Worm (Caenorhabditis elegans): ENCODE results near the gene B0507.9.

Gene B0507.9

DNA sequence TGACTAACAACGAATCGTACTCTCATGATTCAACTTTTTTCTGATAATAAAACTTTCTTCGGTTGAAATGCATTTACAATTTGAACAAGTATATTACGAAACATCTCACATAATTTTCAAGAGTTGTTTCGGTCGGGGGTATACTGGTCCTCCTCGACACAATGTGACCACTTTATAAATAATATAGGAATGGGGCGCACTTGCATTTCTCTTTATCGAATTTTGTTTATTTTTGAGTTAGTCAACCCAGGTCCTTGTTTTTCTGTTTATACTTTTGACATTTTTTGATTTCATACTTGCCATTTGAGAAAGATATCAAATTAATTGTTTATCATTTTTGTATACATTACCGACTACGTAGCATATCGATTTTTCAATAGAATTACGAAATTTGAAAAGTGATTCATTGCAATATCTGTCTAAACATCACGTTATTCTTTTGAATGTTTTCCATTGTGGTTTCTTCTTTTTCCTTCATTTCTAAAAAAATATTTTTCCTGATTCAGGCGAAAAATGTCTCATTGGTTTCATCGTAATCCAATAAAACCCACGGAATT, 8.1 kb upstream of the B0507.9 start, which contains the start of gene B0507.2:
TSS of gene B0507.2 (plus strand) at position 507 of the 557 bp plus-strand sequence.
- peak; percentile 29 for TF ChIP-seq ceh-28 (tag; optimal IDR thresholded peaks at IDR 0.05)
- no peak for TF ChIP-seq tbx-2 (tag; optimal IDR thresholded peaks at IDR 0.05)
- TF ChIP-seq ztf-4 (tag; optimal IDR thresholded peaks at IDR 0.05): no peak
- TF ChIP-seq pha-4 (tag; optimal IDR thresholded peaks at IDR 0.05): peak; percentile 74
- peak; percentile 40 for TF ChIP-seq lin-15B (tag; optimal IDR thresholded peaks at IDR 0.05)
- TF ChIP-seq jun-1 (tag; optimal IDR thresholded peaks at IDR 0.05): no peak
- TF ChIP-seq pqm-1 (tag; optimal IDR thresholded peaks at IDR 0.05): peak; percentile 28
- no peak for TF ChIP-seq aly-2 (tag; optimal IDR thresholded peaks at IDR 0.05)
- TF ChIP-seq ama-1 (optimal IDR thresholded peaks at IDR 0.05): no peak
- peak; percentile 41 for TF ChIP-seq snpc-4 (tag; optimal IDR thresholded peaks at IDR 0.05)
- TF ChIP-seq elt-2 (tag; optimal IDR thresholded peaks at IDR 0.05): peak; percentile 37
- TF ChIP-seq unc-62 (GFP tag; optimal IDR thresholded peaks at IDR 0.05): no peak
- TF ChIP-seq daf-12 (tag; optimal IDR thresholded peaks at IDR 0.05): no peak
- TF ChIP-seq lsy-12 (tag; optimal IDR thresholded peaks at IDR 0.05): no peak
- no peak for TF ChIP-seq ceh-82 (tag; optimal IDR thresholded peaks at IDR 0.05)

DNA sequence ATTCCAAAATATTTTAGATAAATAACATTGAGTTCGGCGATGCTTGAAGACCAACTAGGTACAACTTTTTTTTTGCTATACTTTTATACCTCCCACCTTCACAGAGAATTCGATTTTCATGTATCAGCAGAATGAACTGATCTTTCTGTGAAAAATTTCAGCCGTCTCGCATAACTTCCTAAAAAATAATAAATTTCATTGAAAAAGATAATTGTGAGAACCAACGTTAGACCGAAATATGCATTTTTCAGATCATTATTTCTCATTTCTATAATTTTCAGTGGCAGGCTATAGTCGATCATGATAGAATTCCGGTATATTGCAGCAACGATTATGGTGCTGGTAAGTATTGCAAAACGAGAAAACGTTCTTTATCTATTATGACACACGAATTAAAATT, 5.8 kb upstream of the B0507.9 start, which contains the start of gene srx-115:
TSS of gene srx-115 (plus strand) at position 301 of the 400 bp plus-strand sequence.
- TF ChIP-seq nhr-25 (tag; optimal IDR thresholded peaks at IDR 0.05): no peak
- TF ChIP-seq daf-12 (tag; optimal IDR thresholded peaks at IDR 0.05): no peak
- no peak for TF ChIP-seq fkh-2 (tag; optimal IDR thresholded peaks at IDR 0.05)
- no peak for TF ChIP-seq elt-2 (tag; optimal IDR thresholded peaks at IDR 0.05)
- no peak for TF ChIP-seq ceh-28 (tag; optimal IDR thresholded peaks at IDR 0.05)
- TF ChIP-seq mml-1 (tag; optimal IDR thresholded peaks at IDR 0.05): no peak
- TF ChIP-seq fos-1 (tag; optimal IDR thresholded peaks at IDR 0.05): no peak
- no peak for TF ChIP-seq nhr-76 (tag; optimal IDR thresholded peaks at IDR 0.05)
- TF ChIP-seq nhr-43 (tag; optimal IDR thresholded peaks at IDR 0.05; ENCODE audit: poor library complexity, severe bottlenecking): no peak
- no peak for TF ChIP-seq aly-2 (tag; optimal IDR thresholded peaks at IDR 0.05)
- no peak for TF ChIP-seq nhr-28 (tag; optimal IDR thresholded peaks at IDR 0.05)
- TF ChIP-seq ztf-11 (tag; optimal IDR thresholded peaks at IDR 0.05): no peak
- TF ChIP-seq ceh-16 (tag; optimal IDR thresholded peaks at IDR 0.05): no peak
- TF ChIP-seq pha-4 (tag; optimal IDR thresholded peaks at IDR 0.05): no peak
- no peak for TF ChIP-seq mdl-1 (tag; optimal IDR thresholded peaks at IDR 0.05)
- no peak for TF ChIP-seq nhr-23 (tag; optimal IDR thresholded peaks at IDR 0.05)
- TF ChIP-seq lsy-12 (tag; optimal IDR thresholded peaks at IDR 0.05): no peak
- TF ChIP-seq sea-2 (GFP tag; optimal IDR thresholded peaks at IDR 0.05): no peak

DNA sequence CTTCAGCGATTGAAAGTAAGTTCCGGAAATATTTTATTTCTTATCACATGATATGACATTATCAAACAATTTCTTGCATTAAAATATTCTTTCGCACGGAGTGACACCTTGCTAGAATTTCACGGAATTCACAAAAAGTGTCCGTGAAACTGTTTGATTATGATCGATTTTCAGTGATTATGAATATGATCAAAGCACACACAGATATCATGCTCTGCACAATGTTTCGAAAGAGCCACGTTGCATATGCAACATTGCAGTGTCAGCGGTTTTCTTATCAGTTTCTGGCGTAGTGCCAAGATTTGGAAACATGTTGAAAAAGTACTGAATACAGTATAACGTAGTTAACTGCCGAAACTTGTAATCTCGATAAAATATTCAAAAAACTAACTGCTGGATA, 3.3 kb upstream of the B0507.9 start:
- TF ChIP-seq elt-1 (tag; optimal IDR thresholded peaks at IDR 0.05) (no peak), jun-1 (tag; optimal IDR thresholded peaks at IDR 0.05) (peak; percentile 85), lin-15B (tag; optimal IDR thresholded peaks at IDR 0.05) (no peak), pqm-1 (tag; optimal IDR thresholded peaks at IDR 0.05) (peak; percentile 84), pha-4 (tag; optimal IDR thresholded peaks at IDR 0.05) (peak; percentile 34), elt-2 (tag; optimal IDR thresholded peaks at IDR 0.05) (peak; percentile 98)

ce11 chrV:8768481-8768959, 2.7 kb upstream of the B0507.9 start, which contains the start of gene B0507.3:
Gene B0507.3 (plus strand): TSS chrV:8768909.
- TF ChIP-seq hmg-11 (tag; optimal IDR thresholded peaks at IDR 0.05) (no peak), ceh-28 (tag; optimal IDR thresholded peaks at IDR 0.05) (no peak), lin-15B (tag; optimal IDR thresholded peaks at IDR 0.05) (no peak), ztf-11 (tag; optimal IDR thresholded peaks at IDR 0.05) (no peak), tbx-2 (tag; optimal IDR thresholded peaks at IDR 0.05) (no peak), nfya-1 (tag; optimal IDR thresholded peaks at IDR 0.05; ENCODE audit: insufficient read depth) (no peak), ama-1 (optimal IDR thresholded peaks at IDR 0.05) (no peak), nhr-11 (tag; optimal IDR thresholded peaks at IDR 0.05) (no peak), egl-27 (tag; optimal IDR thresholded peaks at IDR 0.05) (peak; percentile 67), nhr-12 (tag; optimal IDR thresholded peaks at IDR 0.05) (no peak), snpc-4 (tag; optimal IDR thresholded peaks at IDR 0.05) (no peak), elt-3 (tag; optimal IDR thresholded peaks at IDR 0.05) (no peak), pqm-1 (tag; optimal IDR thresholded peaks at IDR 0.05) (peak; percentile 100), lin-39 (tag; optimal IDR thresholded peaks at IDR 0.05) (no peak), ceh-9 (tag; optimal IDR thresholded peaks at IDR 0.05) (no peak), egl-5 (tag; optimal IDR thresholded peaks at IDR 0.05) (no peak), aly-2 (tag; optimal IDR thresholded peaks at IDR 0.05) (no peak), fkh-2 (tag; optimal IDR thresholded peaks at IDR 0.05) (no peak), daf-12 (tag; optimal IDR thresholded peaks at IDR 0.05) (no peak), jun-1 (tag; optimal IDR thresholded peaks at IDR 0.05) (peak; percentile 90), fkh-10 (GFP tag; optimal IDR thresholded peaks at IDR 0.05) (no peak), elt-2 (tag; optimal IDR thresholded peaks at IDR 0.05) (peak; percentile 100), R02D3.7 (tag; optimal IDR thresholded peaks at IDR 0.05) (no peak), ceh-16 (tag; optimal IDR thresholded peaks at IDR 0.05) (no peak), fos-1 (tag; optimal IDR thresholded peaks at IDR 0.05) (peak; percentile 32), lsy-12 (tag; optimal IDR thresholded peaks at IDR 0.05) (no peak), eor-1 (tag; optimal IDR thresholded peaks at IDR 0.05) (no peak), sea-2 (GFP tag; optimal IDR thresholded peaks at IDR 0.05) (no peak), zag-1 (tag; optimal IDR thresholded peaks at IDR 0.05) (no peak), nhr-25 (tag; optimal IDR thresholded peaks at IDR 0.05) (no peak), unc-62 (GFP tag; optimal IDR thresholded peaks at IDR 0.05) (no peak), nhr-23 (tag; optimal IDR thresholded peaks at IDR 0.05) (no peak), skn-1 (tag; optimal IDR thresholded peaks at IDR 0.05) (peak; percentile 41), pha-4 (tag; optimal IDR thresholded peaks at IDR 0.05) (peak; percentile 79), mdl-1 (tag; optimal IDR thresholded peaks at IDR 0.05) (no peak), nhr-43 (tag; optimal IDR thresholded peaks at IDR 0.05; ENCODE audit: poor library complexity, severe bottlenecking) (no peak)

Measured in whole organism, L3 larva.